Fruit fly (Drosophila melanogaster): ENCODE results near the gene CG45095.
"Not testable (repeated sequence)": the region's sequence is repeated elsewhere in the genome, so short reads cannot be mapped to it uniquely, and the experiment has no call there.

The CG45095 gene

DNA sequence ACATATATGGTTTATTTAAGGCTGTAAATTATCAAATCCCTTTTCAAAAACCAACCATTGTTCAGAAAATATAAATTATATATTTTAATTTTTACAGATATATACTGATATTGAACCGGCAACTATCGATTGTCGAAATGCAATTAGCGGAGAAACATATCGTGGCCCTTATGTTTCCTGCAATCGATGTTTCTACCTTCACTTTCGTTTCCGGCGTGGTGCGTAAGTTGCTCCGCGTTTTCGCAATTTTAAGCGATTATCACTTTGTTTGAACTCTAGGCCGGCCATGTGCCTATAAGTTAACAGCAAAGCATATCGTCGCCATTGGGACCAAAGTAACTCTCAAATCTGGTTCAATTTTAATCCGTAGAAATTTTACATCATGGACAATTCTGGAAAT, 20.9 kb downstream of the CG45095 start, which contains the start of gene vig2 (continued):
- TF ChIP-seq z (GFP tag; IDR thresholded peaks at IDR 0.05) (0 out of 3 replicates have a peak, but pooled peaks have one; percentile 33), CG11247 (GFP tag; IDR thresholded peaks at IDR 0.05) (peak; percentile 81), wdn (GFP tag; IDR thresholded peaks at IDR 0.05) (peak; percentile 51; the same call in 1 of the 2 replicates), B-H1 (GFP tag; IDR thresholded peaks at IDR 0.05) (peak; percentile 39; the same call in 1 of the 3 replicates), croc (GFP tag; conservative IDR thresholded peaks at IDR 0.05) (0 out of 3 replicates have a peak, but pooled peaks have one; percentile 29), sc (GFP tag; optimal IDR thresholded peaks at IDR 0.05) (peak; percentile 3), vnd (GFP tag; IDR thresholded peaks at IDR 0.05; ENCODE audit: partially characterized antibody) (peak; percentile 85), phol (tag; optimal IDR thresholded peaks at IDR 0.05) (peak; percentile 39), CG5245 (GFP tag; optimal IDR thresholded peaks at IDR 0.05) (peak; percentile 32), BEAF-32 (GFP tag; optimal IDR thresholded peaks at IDR 0.05) (peak; percentile 71), stc (GFP tag; IDR thresholded peaks at IDR 0.05) (peak; percentile 38; the same call in 1 of the 2 replicates), YL-1 (GFP tag; optimal IDR thresholded peaks at IDR 0.05) (peak; percentile 36), bbx (GFP tag; IDR thresholded peaks at IDR 0.05; ENCODE audit: partially characterized antibody) (peak; percentile 92), CG16813 (GFP tag; IDR thresholded peaks at IDR 0.05; ENCODE audit: partially characterized antibody) (peak; percentile 91), CG13296 (GFP tag; optimal IDR thresholded peaks at IDR 0.05) (peak; percentile 56), Rfx (GFP tag; IDR thresholded peaks at IDR 0.05) (peak; percentile 93), Dp (GFP tag; optimal IDR thresholded peaks at IDR 0.05) (peak; percentile 4), Meics (GFP tag; optimal IDR thresholded peaks at IDR 0.05) (peak; percentile 74), CG2875 (GFP tag; optimal IDR thresholded peaks at IDR 0.05) (peak; percentile 33), Fer3 (tag; optimal IDR thresholded peaks at IDR 0.05) (peak; percentile 50), chinmo (GFP tag; IDR thresholded peaks at IDR 0.05; ENCODE audit: partially characterized antibody) (peak; percentile 81; the same call in 2 of the 4 replicates), bowl (GFP tag; IDR thresholded peaks at IDR 0.05) (peak; percentile 73), CG6254 (GFP tag; optimal IDR thresholded peaks at IDR 0.05) (peak; percentile 5), Hr3 (GFP tag; optimal IDR thresholded peaks at IDR 0.05) (peak; percentile 3), E2f1 (GFP tag; IDR thresholded peaks at IDR 0.05) (peak; percentile 67), Dll (GFP tag; IDR thresholded peaks at IDR 0.05; ENCODE audit: partially characterized antibody) (peak; percentile 81), CG8765 (GFP tag; IDR thresholded peaks at IDR 0.05) (peak; percentile 22; the same call in 1 of the 2 replicates), CG17385 (GFP tag; optimal IDR thresholded peaks at IDR 0.05) (peak; percentile 60), Sox100B (GFP tag; optimal IDR thresholded peaks at IDR 0.05) (peak; percentile 39), CG43689 (GFP tag; IDR thresholded peaks at IDR 0.05) (peak; percentile 77), CG6272 (GFP tag; IDR thresholded peaks at IDR 0.05) (peak; percentile 80), tio (GFP tag; optimal IDR thresholded peaks at IDR 0.05) (peak; percentile 1), CG11695 (GFP tag; IDR thresholded peaks at IDR 0.05) (0 out of 3 replicates have a peak, but pooled peaks have one; percentile 39), CG7987 (GFP tag; optimal IDR thresholded peaks at IDR 0.05) (peak; percentile 61), C15 (GFP tag; IDR thresholded peaks at IDR 0.05) (0 out of 3 replicates have a peak, but pooled peaks have one; percentile 63), ewg (GFP tag; optimal IDR thresholded peaks at IDR 0.05) (peak; percentile 22), CG10209 (GFP tag; optimal IDR thresholded peaks at IDR 0.05) (peak; percentile 59), Fer2 (tag; optimal IDR thresholded peaks at IDR 0.05) (peak; percentile 49), CG15011 (GFP tag; optimal IDR thresholded peaks at IDR 0.05) (peak; percentile 18), CG11456 (GFP tag; IDR thresholded peaks at IDR 0.05) (peak; percentile 92), Ets65A (GFP tag) (peak; percentile 82), tgo (GFP tag; IDR thresholded peaks at IDR 0.05) (peak; percentile 53), CG9817 (tag; optimal IDR thresholded peaks at IDR 0.05) (peak; percentile 44), Med (GFP tag) (peak; percentile 92), sim (GFP tag; IDR thresholded peaks at IDR 0.05) (peak; percentile 54; the same call in 1 of the 2 replicates), bcd (GFP tag; optimal IDR thresholded peaks at IDR 0.05) (peak; percentile 72), CG7357 (GFP tag; IDR thresholded peaks at IDR 0.05) (0 out of 3 replicates have a peak, but pooled peaks have one; percentile 31), CG18599 (GFP tag; optimal IDR thresholded peaks at IDR 0.05) (peak; percentile 38)
- TF ChIP-seq sc (optimal IDR thresholded peaks at IDR 0.05) = not testable (repeated sequence)

Measured in whole organism, embryonic.